Worm (Caenorhabditis elegans): ENCODE results near the gene nep-8.
A peak's percentile ranks its signal among the peaks of the same experiment; 100 is the strongest.

The nep-8 gene

DNA sequence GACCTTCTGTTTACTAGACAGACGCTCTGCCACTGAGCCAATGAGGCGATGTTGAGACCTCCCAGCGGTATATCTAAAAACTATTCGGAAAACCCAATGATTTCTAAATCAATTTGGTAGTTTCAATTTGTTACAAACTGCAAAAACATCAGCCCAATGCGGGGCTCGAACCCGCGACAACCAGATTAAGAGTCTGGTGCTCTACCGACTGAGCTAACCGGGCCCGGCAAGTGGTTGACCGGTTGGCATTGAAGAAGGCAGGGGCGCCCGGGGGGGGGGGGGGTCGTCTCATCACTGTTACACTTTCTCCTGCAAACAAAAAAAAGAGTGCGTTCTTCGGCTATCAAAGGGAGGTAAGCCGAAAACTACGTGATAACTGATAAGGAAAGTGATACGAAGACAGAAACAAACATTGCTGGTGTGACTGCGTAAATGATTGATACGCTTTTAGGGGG lies 35.6 kb downstream of the nep-8 start (continued):
- TF ChIP-seq C17E4.6 (GFP tag; IDR thresholded peaks at IDR 0.05) = peak; percentile 77
- no peak for TF ChIP-seq hlh-12 (tag; optimal IDR thresholded peaks at IDR 0.05)
- peak; percentile 80 for TF ChIP-seq T07F8.4 (tag; optimal IDR thresholded peaks at IDR 0.05)
- TF ChIP-seq ztf-25 (GFP tag; IDR thresholded peaks at IDR 0.05) = peak; percentile 60; the same call in 1 of the 2 replicates
- TF ChIP-seq atf-7 (tag; optimal IDR thresholded peaks at IDR 0.05) = peak; percentile 75
- TF ChIP-seq ceh-27 (GFP tag; optimal IDR thresholded peaks at IDR 0.05) = peak; percentile 48
- TF ChIP-seq ama-1 (optimal IDR thresholded peaks at IDR 0.05) = no peak
- TF ChIP-seq ama-1 (GFP tag; optimal IDR thresholded peaks at IDR 0.05) = peak in 1 of 2 experiments; percentile 65
- TF ChIP-seq egl-44 (GFP tag; IDR thresholded peaks at IDR 0.05) = peak; percentile 81; the same call in 1 of the 2 replicates
- TF ChIP-seq D2030.7 (GFP tag; IDR thresholded peaks at IDR 0.05) = peak; percentile 86
- TF ChIP-seq pha-4 (tag; optimal IDR thresholded peaks at IDR 0.05) = no peak
- TF ChIP-seq F55B11.4 (tag; optimal IDR thresholded peaks at IDR 0.05; ENCODE audit: borderline replicate concordance, insufficient read depth) = no peak
- TF ChIP-seq madf-10 (tag; optimal IDR thresholded peaks at IDR 0.05) = peak; percentile 55
- peak; percentile 75 for TF ChIP-seq ekl-4 (GFP tag; IDR thresholded peaks at IDR 0.05)
- no peak for TF ChIP-seq nhr-179 (tag; optimal IDR thresholded peaks at IDR 0.05)
- TF ChIP-seq nhr-27 (tag; optimal IDR thresholded peaks at IDR 0.05) = peak; percentile 69
- no peak for TF ChIP-seq Y79H2A.3 (GFP tag; conservative IDR thresholded peaks at IDR 0.05)
- peak; percentile 58 for TF ChIP-seq mxl-1 (tag; optimal IDR thresholded peaks at IDR 0.05)
- TF ChIP-seq xnd-1 (tag; optimal IDR thresholded peaks at IDR 0.05) = peak; percentile 10
- TF ChIP-seq T26A5.8 (tag; optimal IDR thresholded peaks at IDR 0.05) = peak; percentile 52
- TF ChIP-seq nhr-90 (tag; optimal IDR thresholded peaks at IDR 0.05) = peak; percentile 92
- TF ChIP-seq nfya-1 (tag; optimal IDR thresholded peaks at IDR 0.05; ENCODE audit: borderline replicate concordance, insufficient read depth) = no peak
- peak; percentile 19 for TF ChIP-seq unc-130 (GFP tag; optimal IDR thresholded peaks at IDR 0.05)
- TF ChIP-seq mel-28 (tag; optimal IDR thresholded peaks at IDR 0.05; ENCODE audit: borderline replicate concordance) = no peak
- peak; percentile 71 for TF ChIP-seq zim-3 (tag; optimal IDR thresholded peaks at IDR 0.05)
- TF ChIP-seq nfya-2 (GFP tag; IDR thresholded peaks at IDR 0.05) = no peak
- TF ChIP-seq ccch-3 (GFP tag; optimal IDR thresholded peaks at IDR 0.05) = no peak
- TF ChIP-seq let-607 (tag; optimal IDR thresholded peaks at IDR 0.05) = peak; percentile 25 to 54
- TF ChIP-seq ceh-100 (GFP tag; IDR thresholded peaks at IDR 0.05) = peak; percentile 57; the same call in 1 of the 2 replicates
- peak; percentile 76; the same call in 1 of the 2 replicates for TF ChIP-seq ceh-40 (GFP tag; IDR thresholded peaks at IDR 0.05)
- TF ChIP-seq C06A6.2 (GFP tag; conservative IDR thresholded peaks at IDR 0.05) = peak; percentile 30; the same call in 1 of the 2 replicates
- peak; percentile 59 for TF ChIP-seq lin-54 (GFP tag; optimal IDR thresholded peaks at IDR 0.05)
- no peak for TF ChIP-seq Y53F4B.3 (GFP tag; IDR thresholded peaks at IDR 0.05)
- TF ChIP-seq chd-7 (tag; optimal IDR thresholded peaks at IDR 0.05) = peak; percentile 70
- TF ChIP-seq egl-18 (GFP tag; IDR thresholded peaks at IDR 0.05) = no peak
- TF ChIP-seq ets-4 (GFP tag; optimal IDR thresholded peaks at IDR 0.05) = peak; percentile 33
- no peak for TF ChIP-seq unc-62 (GFP tag; optimal IDR thresholded peaks at IDR 0.05)
- peak; percentile 81 for TF ChIP-seq pbrm-1 (GFP tag; IDR thresholded peaks at IDR 0.05)
- no peak for TF ChIP-seq bed-2 (GFP tag; IDR thresholded peaks at IDR 0.05)
- TF ChIP-seq akir-1 (GFP tag; optimal IDR thresholded peaks at IDR 0.05) = no peak
- TF ChIP-seq sptf-2 (GFP tag; optimal IDR thresholded peaks at IDR 0.05) = peak; percentile 73
- peak; percentile 93 for TF ChIP-seq him-1 (tag; optimal IDR thresholded peaks at IDR 0.05)
- peak; percentile 8 for TF ChIP-seq F52B5.7 (tag; optimal IDR thresholded peaks at IDR 0.05)
- peak; percentile 55 for TF ChIP-seq attf-5 (GFP tag; optimal IDR thresholded peaks at IDR 0.05)
- TF ChIP-seq snpc-3.4 (tag; optimal IDR thresholded peaks at IDR 0.05) = peak; percentile 11
- TF ChIP-seq Y53G8AR.9 (GFP tag; conservative IDR thresholded peaks at IDR 0.05) = peak; percentile 73; the same call in 1 of the 2 replicates
- TF ChIP-seq ztf-28 (GFP tag; IDR thresholded peaks at IDR 0.05) = no peak
- peak; percentile 27 for TF ChIP-seq tlf-1 (GFP tag; optimal IDR thresholded peaks at IDR 0.05)
- no peak for TF ChIP-seq F23B12.7 (tag; optimal IDR thresholded peaks at IDR 0.05; ENCODE audit: insufficient read depth)
